Worm (Caenorhabditis elegans): ENCODE results near the gene C35D10.6.

Gene C35D10.6

DNA sequence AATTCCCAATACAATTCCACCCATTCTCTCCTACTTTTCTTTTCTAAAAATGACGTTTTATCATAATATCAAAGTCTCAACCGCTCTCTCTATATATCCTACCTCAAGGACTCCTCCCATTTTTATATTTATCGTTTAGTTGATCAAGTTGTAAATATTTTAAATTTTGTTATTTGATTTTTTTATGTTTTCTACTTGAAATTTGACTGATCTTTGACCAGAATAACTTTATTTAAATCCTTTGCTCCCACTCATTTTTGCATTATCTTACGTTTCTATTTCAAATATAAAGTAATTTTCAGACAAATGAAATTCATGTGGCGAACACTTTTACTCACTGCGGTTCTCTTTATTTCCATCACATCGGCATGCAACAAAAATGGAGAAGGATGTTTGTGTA lies 21.7 kb upstream of the C35D10.6 start, which contains the start of the genes acbp-7 and F26A1.19:
Gene acbp-7, plus strand, starts transcription at position 301 of the 400 bp plus-strand sequence.
Gene F26A1.19, plus strand, starts transcription at position 303 of the 400 bp plus-strand sequence.
- TF ChIP-seq ztf-23 (GFP tag; IDR thresholded peaks at IDR 0.05) (no peak), med-1 (GFP tag; optimal IDR thresholded peaks at IDR 0.05; ENCODE audit: insufficient read depth) (no peak), ztf-29 (GFP tag; IDR thresholded peaks at IDR 0.05) (no peak), cog-1 (tag; optimal IDR thresholded peaks at IDR 0.05) (no peak), ref-1 (GFP tag; conservative IDR thresholded peaks at IDR 0.05) (no peak), klf-2 (GFP tag; conservative IDR thresholded peaks at IDR 0.05) (no peak)

- no peak for TF ChIP-seq ztf-23 (GFP tag; IDR thresholded peaks at IDR 0.05)
- no peak for TF ChIP-seq med-1 (GFP tag; optimal IDR thresholded peaks at IDR 0.05; ENCODE audit: insufficient read depth)
- TF ChIP-seq flt-1 (GFP tag; IDR thresholded peaks at IDR 0.05): no peak
- no peak for TF ChIP-seq cog-1 (tag; optimal IDR thresholded peaks at IDR 0.05)
- TF ChIP-seq ztf-29 (GFP tag; IDR thresholded peaks at IDR 0.05): no peak
- no peak for TF ChIP-seq ref-1 (GFP tag; conservative IDR thresholded peaks at IDR 0.05)
- no peak for TF ChIP-seq tab-1 (GFP tag; IDR thresholded peaks at IDR 0.05)
- TF ChIP-seq klf-2 (GFP tag; conservative IDR thresholded peaks at IDR 0.05): no peak
- TF ChIP-seq T22C8.4 (GFP tag; IDR thresholded peaks at IDR 0.05): no peak
These were observed 17.0 kb upstream of the C35D10.6 start, which contains the start of gene clec-156 for ce11 chrIII:4842173-4842572. Gene clec-156 (minus strand): TSS chrIII:4842273.

- TF ChIP-seq med-1 (GFP tag; optimal IDR thresholded peaks at IDR 0.05; ENCODE audit: insufficient read depth) (no peak), ztf-29 (GFP tag; IDR thresholded peaks at IDR 0.05) (no peak), ref-1 (GFP tag; conservative IDR thresholded peaks at IDR 0.05) (no peak), flt-1 (GFP tag; IDR thresholded peaks at IDR 0.05) (no peak), tab-1 (GFP tag; IDR thresholded peaks at IDR 0.05) (no peak), T22C8.4 (GFP tag; IDR thresholded peaks at IDR 0.05) (no peak), ztf-23 (GFP tag; IDR thresholded peaks at IDR 0.05) (no peak), cog-1 (tag; optimal IDR thresholded peaks at IDR 0.05) (no peak), klf-2 (GFP tag; conservative IDR thresholded peaks at IDR 0.05) (no peak)
These were observed 14.8 kb upstream of the C35D10.6 start, which contains the start of the genes clec-157 and fkh-5 for ce11 chrIII:4844327-4844726. Gene clec-157 (minus strand): TSS chrIII:4844427. Gene fkh-5 (plus strand): TSS chrIII:4844662.

- TF ChIP-seq T22C8.4 (GFP tag; IDR thresholded peaks at IDR 0.05) (no peak), tab-1 (GFP tag; IDR thresholded peaks at IDR 0.05) (no peak), flt-1 (GFP tag; IDR thresholded peaks at IDR 0.05) (no peak), ztf-23 (GFP tag; IDR thresholded peaks at IDR 0.05) (no peak), med-1 (GFP tag; optimal IDR thresholded peaks at IDR 0.05; ENCODE audit: insufficient read depth) (no peak), cog-1 (tag; optimal IDR thresholded peaks at IDR 0.05) (no peak), klf-2 (GFP tag; conservative IDR thresholded peaks at IDR 0.05) (no peak), ref-1 (GFP tag; conservative IDR thresholded peaks at IDR 0.05) (no peak), ztf-29 (GFP tag; IDR thresholded peaks at IDR 0.05) (no peak)
These were observed 9.4 kb upstream of the C35D10.6 start, which contains the start of gene nonu-1 for ce11 chrIII:4849739-4850138. Gene nonu-1 (minus strand): TSS chrIII:4849907.

DNA sequence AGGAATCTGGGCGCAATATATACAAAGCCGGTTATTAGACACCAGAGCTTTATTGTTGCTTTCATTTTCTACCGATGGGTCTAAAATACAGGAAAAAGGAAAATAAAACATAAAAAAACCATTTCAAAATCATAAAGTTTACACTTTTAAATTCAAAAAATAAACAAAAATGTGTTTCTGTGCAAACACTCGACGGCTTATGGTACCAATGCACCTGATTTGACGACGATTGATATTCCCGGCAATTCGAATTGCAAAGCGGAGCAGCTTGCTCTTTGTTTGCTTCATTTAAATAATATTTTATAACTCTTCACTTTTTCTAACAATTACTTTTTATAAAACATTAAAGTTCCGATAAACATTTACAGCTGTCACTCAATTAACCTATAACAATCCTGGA lies 9.0 kb upstream of the C35D10.6 start, which contains the start of gene F26A1.1:
Gene F26A1.1, plus strand, starts transcription at position 369 of the 400 bp plus-strand sequence.
- TF ChIP-seq cog-1 (tag; optimal IDR thresholded peaks at IDR 0.05) (no peak), tab-1 (GFP tag; IDR thresholded peaks at IDR 0.05) (no peak), klf-2 (GFP tag; conservative IDR thresholded peaks at IDR 0.05) (no peak), flt-1 (GFP tag; IDR thresholded peaks at IDR 0.05) (no peak), med-1 (GFP tag; optimal IDR thresholded peaks at IDR 0.05; ENCODE audit: insufficient read depth) (no peak), ztf-29 (GFP tag; IDR thresholded peaks at IDR 0.05) (no peak), ref-1 (GFP tag; conservative IDR thresholded peaks at IDR 0.05) (no peak), ztf-23 (GFP tag; IDR thresholded peaks at IDR 0.05) (no peak), T22C8.4 (GFP tag; IDR thresholded peaks at IDR 0.05) (no peak)

DNA sequence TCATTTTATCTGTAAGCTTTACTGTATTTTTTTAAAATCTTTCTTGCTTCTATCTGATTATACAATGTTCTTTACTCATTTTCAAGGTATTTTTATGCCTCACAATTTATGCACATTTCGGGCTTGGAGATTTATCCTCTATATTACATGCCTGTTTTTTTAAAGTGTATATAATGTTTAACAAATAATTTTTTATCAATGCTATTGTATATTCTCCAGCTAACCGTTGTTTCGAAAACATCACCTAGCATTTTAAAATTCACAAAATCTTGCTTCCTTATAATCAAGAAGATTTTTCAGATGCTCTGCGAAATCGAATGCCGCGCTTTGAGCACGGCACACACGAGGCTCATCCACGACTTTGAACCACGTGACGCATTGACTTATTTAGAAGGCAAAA lies 7.1 kb upstream of the C35D10.6 start, which contains the start of gene ced-4:
Gene ced-4, plus strand, starts transcription at position 301 of the 400 bp plus-strand sequence.
- TF ChIP-seq klf-2 (GFP tag; conservative IDR thresholded peaks at IDR 0.05): no peak
- no peak for TF ChIP-seq flt-1 (GFP tag; IDR thresholded peaks at IDR 0.05)
- no peak for TF ChIP-seq ref-1 (GFP tag; conservative IDR thresholded peaks at IDR 0.05)
- TF ChIP-seq tab-1 (GFP tag; IDR thresholded peaks at IDR 0.05): no peak
- TF ChIP-seq ztf-29 (GFP tag; IDR thresholded peaks at IDR 0.05): no peak

DNA sequence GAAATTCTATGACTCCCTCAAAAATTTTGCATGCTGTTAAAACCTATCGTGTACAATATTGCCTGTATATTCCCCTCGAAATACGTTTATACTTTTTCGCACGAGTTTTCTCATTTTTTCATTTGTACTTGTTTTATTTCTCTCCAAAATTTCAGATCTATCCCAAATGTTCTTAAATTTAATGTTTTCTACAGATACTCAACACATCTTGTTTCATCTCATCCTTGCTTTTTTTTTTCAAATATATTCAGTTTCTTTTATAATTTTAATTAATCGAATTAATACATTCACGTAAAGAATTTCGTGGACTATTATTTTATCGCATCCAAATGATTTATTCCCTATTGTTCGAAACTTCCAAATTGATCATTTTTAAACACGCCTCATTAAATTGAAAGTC lies 4.2 kb upstream of the C35D10.6 start, which contains the start of gene C35D10.8:
Gene C35D10.8, plus strand, starts transcription at position 301 of the 400 bp plus-strand sequence.
- no peak for TF ChIP-seq ztf-29 (GFP tag; IDR thresholded peaks at IDR 0.05)
- TF ChIP-seq tab-1 (GFP tag; IDR thresholded peaks at IDR 0.05): no peak
- no peak for TF ChIP-seq ref-1 (GFP tag; conservative IDR thresholded peaks at IDR 0.05)
- no peak for TF ChIP-seq flt-1 (GFP tag; IDR thresholded peaks at IDR 0.05)
- TF ChIP-seq cog-1 (tag; optimal IDR thresholded peaks at IDR 0.05): no peak
- no peak for TF ChIP-seq med-1 (GFP tag; optimal IDR thresholded peaks at IDR 0.05; ENCODE audit: insufficient read depth)
- TF ChIP-seq ztf-23 (GFP tag; IDR thresholded peaks at IDR 0.05): no peak
- TF ChIP-seq T22C8.4 (GFP tag; IDR thresholded peaks at IDR 0.05): no peak
- TF ChIP-seq klf-2 (GFP tag; conservative IDR thresholded peaks at IDR 0.05): no peak

DNA sequence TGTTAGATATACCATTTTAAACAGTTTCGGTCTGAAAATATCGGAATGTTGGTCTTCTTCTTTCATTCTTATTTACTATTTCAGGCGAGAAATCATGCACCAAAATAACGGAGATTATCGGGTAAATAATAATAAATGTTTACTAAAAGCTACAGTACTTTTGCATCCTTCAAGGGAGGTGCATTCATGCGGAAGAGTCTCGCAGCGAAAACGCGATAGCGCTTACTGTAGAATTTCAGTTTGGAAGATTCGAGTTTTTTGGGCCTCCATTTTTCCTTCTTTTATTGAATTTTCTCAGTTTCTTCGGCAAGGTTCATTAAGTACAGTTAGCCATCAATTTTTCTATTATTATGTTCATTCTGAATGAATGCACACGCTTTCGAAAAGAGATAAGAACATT lies 3.0 kb upstream of the C35D10.6 start, which contains the start of gene C35D10.7:
Gene C35D10.7, plus strand, starts transcription at position 85 of the 400 bp plus-strand sequence.
- TF ChIP-seq ref-1 (GFP tag; conservative IDR thresholded peaks at IDR 0.05): no peak
- TF ChIP-seq flt-1 (GFP tag; IDR thresholded peaks at IDR 0.05): no peak
- TF ChIP-seq klf-2 (GFP tag; conservative IDR thresholded peaks at IDR 0.05): no peak

ce11 chrIII:4856992-4857391 lies 2.1 kb upstream of the C35D10.6 start:
- TF ChIP-seq T22C8.4 (GFP tag; IDR thresholded peaks at IDR 0.05): no peak

ce11 chrIII:4861744-4862401 lies 2.7 kb downstream of the C35D10.6 start, which contains the start of the genes C35D10.10 and C35D10.5:
Gene C35D10.10 (minus strand): TSS chrIII:4861794.
Gene C35D10.5 (plus strand): TSS chrIII:4862351.
- no peak for TF ChIP-seq tab-1 (GFP tag; IDR thresholded peaks at IDR 0.05)
- TF ChIP-seq ztf-29 (GFP tag; IDR thresholded peaks at IDR 0.05): no peak
- TF ChIP-seq ref-1 (GFP tag; conservative IDR thresholded peaks at IDR 0.05): no peak
